Worm (Caenorhabditis elegans) whole organism, L1 larva: ENCODE results near the gene F15B9.8.

Source experiments
- elt-3 ChIP-seq, 6 experiments: fragments of 150-350 bp in 1 of 6; sonication (generic microtip); optimal IDR thresholded peaks; 2 replicates each; lab custom pipeline; 2017 to 2018; ENCODE audit warnings: missing biosample characterization in 6 of 6, missing genetic modification characterization in 6 of 6, inconsistent platforms in 1 of 6
- fkh-10 ChIP-seq: sonication (generic microtip); optimal IDR thresholded peaks from 2 replicates; lab custom pipeline; 2017; ENCODE audit warnings: missing biosample characterization, missing genetic modification reagents, missing genetic modification characterization
- lin-13 ChIP-seq: fragments of 150-350 bp; optimal IDR thresholded peaks from 2 replicates; lab custom pipeline; 2014; ENCODE audit warnings: missing biosample characterization, missing genetic modification reagents, missing genetic modification characterization
- nhr-28 ChIP-seq: fragments of 150-350 bp; optimal IDR thresholded peaks from 2 replicates; lab custom pipeline; 2014; ENCODE audit warnings: missing biosample characterization, missing genetic modification characterization
- ztf-11 ChIP-seq, 2 experiments: sonication (generic microtip); optimal IDR thresholded peaks; 2 replicates each; lab custom pipeline; 2016 to 2017; ENCODE audit warnings: missing genetic modification characterization in 2 of 2, missing biosample characterization in 1 of 2, missing compliant biosample characterization in 1 of 2

DNA sequence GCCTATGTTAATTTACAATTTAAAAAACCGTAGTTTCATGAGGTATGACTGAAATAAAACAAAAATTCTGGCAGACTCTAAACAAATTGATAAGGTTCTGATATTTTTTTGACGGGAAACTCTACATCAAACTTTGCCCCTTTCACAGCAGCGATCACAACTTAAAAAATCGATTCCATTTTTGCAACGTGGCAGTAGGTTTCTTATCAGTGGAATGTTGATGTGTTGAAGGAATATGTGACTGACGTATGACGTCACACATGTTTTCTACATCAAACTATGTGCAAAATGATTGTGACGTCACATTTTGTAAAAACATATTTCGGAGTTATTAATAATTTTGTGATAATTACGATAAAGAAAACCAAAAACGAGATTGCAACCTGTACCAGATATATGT lies 23.5 kb downstream of the F15B9.8 start:
- TF ChIP-seq fkh-10 (GFP tag; lab: Kevin White, UChicago) (no peak), nhr-28 (no peak), ztf-11 (tag; optimal IDR thresholded peaks at IDR 0.05; lab: Kevin White, UChicago) (no peak), elt-3 (tag; optimal IDR thresholded peaks at IDR 0.05; lab: Kevin White, UChicago) (no peak), lin-13 (no peak)
